Fruit fly (Drosophila melanogaster): Measurements from ENCODE around the gene deltaCOP.

The deltaCOP gene

dm6 chrX:1840520-1840919 lies 21.1 kb downstream of the deltaCOP start:
- TF ChIP-seq CG8478 (optimal IDR thresholded peaks at IDR 0.05), result no peak
- no peak for TF ChIP-seq CTCF (optimal IDR thresholded peaks at IDR 0.05)

dm6 chrX:1834702-1835376 lies 26.8 kb downstream of the deltaCOP start:
- no peak for TF ChIP-seq CG8478 (optimal IDR thresholded peaks at IDR 0.05)
- TF ChIP-seq CTCF (optimal IDR thresholded peaks at IDR 0.05), result no peak

dm6 chrX:1832699-1833098 lies 28.9 kb downstream of the deltaCOP start:
- TF ChIP-seq CG8478 (optimal IDR thresholded peaks at IDR 0.05) (no peak), CTCF (optimal IDR thresholded peaks at IDR 0.05) (no peak)

- TF ChIP-seq CG8478 (optimal IDR thresholded peaks at IDR 0.05) (no peak), CTCF (optimal IDR thresholded peaks at IDR 0.05) (no peak)
Observed at dm6 chrX:1831219-1831555, 30.4 kb downstream of the deltaCOP start.

- TF ChIP-seq CG8478 (optimal IDR thresholded peaks at IDR 0.05) (no peak), CTCF (optimal IDR thresholded peaks at IDR 0.05) (no peak)
Observed at dm6 chrX:1830396-1831218, 31.0 kb downstream of the deltaCOP start.

- TF ChIP-seq CG8478 (optimal IDR thresholded peaks at IDR 0.05) (no peak), CTCF (optimal IDR thresholded peaks at IDR 0.05) (no peak)
Observed at dm6 chrX:1828097-1828496, 33.5 kb downstream of the deltaCOP start.

dm6 chrX:1825912-1826862 lies 35.4 kb downstream of the deltaCOP start:
- no peak for TF ChIP-seq CTCF (optimal IDR thresholded peaks at IDR 0.05)
- no peak for TF ChIP-seq CG8478 (optimal IDR thresholded peaks at IDR 0.05)

- TF ChIP-seq CG8478 (optimal IDR thresholded peaks at IDR 0.05) (no peak), CTCF (optimal IDR thresholded peaks at IDR 0.05) (no peak)
Observed at dm6 chrX:1824610-1824948, 37.0 kb downstream of the deltaCOP start.

- no peak for TF ChIP-seq CG8478 (optimal IDR thresholded peaks at IDR 0.05)
- TF ChIP-seq CTCF (optimal IDR thresholded peaks at IDR 0.05), result no peak
Observed at dm6 chrX:1823883-1824609, 37.5 kb downstream of the deltaCOP start.

dm6 chrX:1822281-1822680 lies 39.3 kb downstream of the deltaCOP start, which contains the start of gene CG14811:
CG14811 (minus strand) TSS chrX:1822381.
- no peak for TF ChIP-seq CTCF (optimal IDR thresholded peaks at IDR 0.05)
- TF ChIP-seq CG8478 (optimal IDR thresholded peaks at IDR 0.05), result no peak

dm6 chrX:1821039-1821438 lies 40.6 kb downstream of the deltaCOP start:
- TF ChIP-seq CG8478 (optimal IDR thresholded peaks at IDR 0.05) (no peak), CTCF (optimal IDR thresholded peaks at IDR 0.05) (no peak)

- TF ChIP-seq CG8478 (optimal IDR thresholded peaks at IDR 0.05) (no peak), CTCF (optimal IDR thresholded peaks at IDR 0.05) (no peak)
Observed at dm6 chrX:1820241-1820640, 41.3 kb downstream of the deltaCOP start, which contains the start of gene CG14810. CG14810 (minus strand) TSS chrX:1820341.

dm6 chrX:1819026-1819425 lies 42.6 kb downstream of the deltaCOP start:
- TF ChIP-seq CG8478 (optimal IDR thresholded peaks at IDR 0.05), result no peak
- TF ChIP-seq CTCF (optimal IDR thresholded peaks at IDR 0.05), result peak in 1 of 2 experiments; percentile 12

dm6 chrX:1811173-1811572 lies 50.4 kb downstream of the deltaCOP start:
- no peak for TF ChIP-seq CTCF (optimal IDR thresholded peaks at IDR 0.05)
- TF ChIP-seq CG8478 (optimal IDR thresholded peaks at IDR 0.05), result no peak
